Fruit fly (Drosophila melanogaster): Measurements from ENCODE around the gene CG9040.
A peak's percentile ranks its signal among the peaks of the same experiment; 100 is the strongest.

CG9040 gene

dm6 chr3L:14027549-14027948 lies 39.9 kb downstream of the CG9040 start:
- no peak for TF ChIP-seq noc (tag; optimal IDR thresholded peaks at IDR 0.05)

DNA sequence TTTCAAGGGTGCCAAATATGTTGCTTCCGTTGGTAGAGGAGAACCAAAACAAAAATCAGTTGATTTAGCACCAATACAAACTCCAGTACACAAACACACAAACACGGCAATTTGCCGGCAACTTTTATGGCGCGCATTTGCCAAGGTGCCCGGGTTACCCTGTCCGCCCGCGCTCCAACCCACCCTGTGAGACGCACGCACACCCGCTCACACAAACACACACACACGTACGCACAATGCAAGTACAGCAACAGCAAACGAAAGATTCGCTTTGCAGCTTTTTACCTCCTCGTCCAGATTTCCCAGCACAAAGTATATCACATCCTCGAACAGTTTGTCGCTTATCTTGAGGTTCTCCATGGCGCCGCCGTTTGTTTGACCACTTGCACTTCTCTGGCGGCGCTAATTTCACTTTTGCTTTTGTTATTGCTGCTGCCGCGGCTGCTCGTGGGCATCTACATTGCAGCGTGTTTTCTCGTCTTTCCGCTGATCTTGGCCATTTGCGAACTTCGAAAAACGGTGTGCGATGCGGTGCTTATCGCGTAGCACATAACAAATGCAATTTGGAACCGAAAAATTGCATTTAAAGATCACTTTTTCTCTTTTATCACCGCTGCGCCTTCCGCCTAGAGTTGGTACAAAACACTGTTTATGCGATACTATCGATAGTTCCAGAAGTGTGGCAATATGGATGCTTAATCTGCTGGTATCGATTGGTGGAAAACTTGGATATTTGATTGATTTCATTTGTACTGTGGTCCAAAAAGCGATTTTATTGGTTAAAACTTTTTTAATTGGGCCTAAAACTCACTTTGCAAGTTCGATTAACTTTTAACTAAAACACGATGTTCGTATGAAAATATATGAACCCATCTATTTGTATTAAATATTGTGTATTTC lies 41.1 kb downstream of the CG9040 start, which contains the start of gene Ptip:
Gene Ptip, minus strand, starts transcription at position 637 of the 900 bp plus-strand sequence.
- no peak for TF ChIP-seq noc (tag; optimal IDR thresholded peaks at IDR 0.05)

DNA sequence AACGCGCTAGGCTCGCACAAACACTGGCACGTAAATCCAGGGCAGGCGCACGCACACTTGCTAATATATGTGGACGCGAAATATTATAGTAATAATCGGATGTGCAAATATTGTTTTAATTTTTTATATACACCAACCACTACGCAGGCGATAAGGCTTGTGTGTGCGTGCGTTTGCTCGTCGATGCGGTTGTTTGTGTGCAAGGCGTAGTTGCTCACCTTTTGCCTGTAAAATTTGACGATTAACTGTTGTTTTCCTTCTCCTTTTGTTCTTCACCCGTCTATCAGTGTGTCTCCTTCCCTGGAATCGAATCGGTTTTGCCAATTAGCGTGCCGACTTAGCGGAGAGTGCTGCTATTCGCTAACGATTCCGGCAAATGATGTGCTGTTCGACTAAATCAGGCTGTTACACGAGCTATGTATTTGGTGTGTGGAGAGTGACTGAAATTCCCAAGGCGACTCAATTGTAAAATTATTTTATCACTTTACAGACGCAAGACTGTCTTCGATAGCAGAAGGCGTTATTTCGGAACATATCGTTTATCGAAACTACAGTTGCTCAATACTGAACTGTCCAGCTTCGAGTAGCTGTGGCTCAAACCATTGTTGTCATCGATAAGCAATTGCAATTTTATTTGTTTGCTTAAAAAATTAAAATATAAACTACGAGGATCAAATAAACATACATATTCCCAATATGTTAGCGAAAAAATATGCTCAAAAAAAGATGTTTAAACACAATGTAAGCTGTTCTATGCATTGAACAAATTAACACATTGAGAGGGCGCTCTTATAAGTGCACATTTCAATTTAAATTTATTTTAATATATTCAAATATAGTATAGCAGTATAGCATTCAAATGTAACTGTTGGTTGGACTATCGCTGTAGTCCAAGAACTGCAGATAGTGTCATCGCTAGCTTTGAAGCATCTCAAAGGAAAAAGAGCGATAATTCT lies 43.8 kb downstream of the CG9040 start, which contains the start of the genes CG6650 and endos:
Gene CG6650, plus strand, starts transcription at position 280 of the 956 bp plus-strand sequence.
Gene endos, minus strand, starts transcription at position 536 of the 956 bp plus-strand sequence.
- peak; percentile 62 for TF ChIP-seq noc (tag; optimal IDR thresholded peaks at IDR 0.05)

DNA sequence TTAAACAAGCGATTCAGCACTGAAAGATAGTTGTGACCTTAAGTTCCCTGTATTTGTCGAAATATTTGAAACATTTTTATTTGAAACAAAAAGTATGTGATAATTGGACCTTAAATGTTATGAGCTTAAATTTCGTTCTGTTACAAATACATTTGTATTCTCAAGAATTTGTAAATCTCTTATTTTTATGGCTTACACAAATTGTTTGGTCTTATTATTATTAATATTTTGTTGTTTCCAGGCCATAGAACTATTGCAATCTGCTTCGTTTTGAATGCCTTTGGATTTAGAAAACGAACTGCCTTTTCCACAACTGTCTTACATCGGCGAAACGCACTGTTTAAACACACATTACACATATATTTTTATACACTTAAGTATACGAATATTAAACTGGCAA lies 46.8 kb downstream of the CG9040 start, which contains the start of gene CG6661:
Gene CG6661, plus strand, starts transcription at position 301 of the 400 bp plus-strand sequence.
- no peak for TF ChIP-seq noc (tag; optimal IDR thresholded peaks at IDR 0.05)

dm6 chr3L:14036867-14037313 lies 49.2 kb downstream of the CG9040 start, which contains the start of gene Hsp110:
Hsp110 (plus strand) TSS chr3L:14037019.
- TF ChIP-seq noc (tag; optimal IDR thresholded peaks at IDR 0.05), result peak; percentile 1

All from whole organism, larva.